Worm (Caenorhabditis elegans): ENCODE measurements around the gene C33F10.14.
"Not testable (repeated sequence)": the region's sequence is repeated elsewhere in the genome, so short reads cannot be mapped to it uniquely, and the experiment has no call there.

C33F10.14 gene

ce11 chrII:4827734-4828609 lies 30.8 kb downstream of the C33F10.14 start, which contains the start of the genes fbxb-88 and tbck-1:
Gene fbxb-88, minus strand, starts transcription at chrII:4827884.
Gene tbck-1, plus strand, starts transcription at chrII:4828559.
- TF ChIP-seq ztf-29 (GFP tag; IDR thresholded peaks at IDR 0.05) (no peak), ztf-23 (GFP tag; IDR thresholded peaks at IDR 0.05) (no peak), T22C8.4 (GFP tag; IDR thresholded peaks at IDR 0.05) (no peak), med-1 (GFP tag; optimal IDR thresholded peaks at IDR 0.05; ENCODE audit: insufficient read depth) (no peak), ref-1 (GFP tag; conservative IDR thresholded peaks at IDR 0.05) (no peak), cog-1 (tag; optimal IDR thresholded peaks at IDR 0.05) (no peak), tab-1 (GFP tag; IDR thresholded peaks at IDR 0.05) (no peak), flt-1 (GFP tag; IDR thresholded peaks at IDR 0.05) (no peak)

ce11 chrII:4834761-4835160 lies 37.6 kb downstream of the C33F10.14 start, which contains the start of the genes C33F10.11 and C33F10.1:
Gene C33F10.11, minus strand, starts transcription at chrII:4834861.
Gene C33F10.1, plus strand, starts transcription at chrII:4835023.
- TF ChIP-seq flt-1 (GFP tag; IDR thresholded peaks at IDR 0.05) (no peak), ztf-29 (GFP tag; IDR thresholded peaks at IDR 0.05) (no peak)

ce11 chrII:4837659-4838058 lies 40.5 kb downstream of the C33F10.14 start, which contains the start of gene C33F10.12:
Gene C33F10.12, minus strand, starts transcription at chrII:4837759.
- TF ChIP-seq klf-2 (GFP tag; conservative IDR thresholded peaks at IDR 0.05) (no peak), med-1 (GFP tag; optimal IDR thresholded peaks at IDR 0.05; ENCODE audit: insufficient read depth) (no peak), T22C8.4 (GFP tag; IDR thresholded peaks at IDR 0.05) (no peak), ref-1 (GFP tag; conservative IDR thresholded peaks at IDR 0.05) (no peak)

ce11 chrII:4842143-4842658 lies 45.0 kb downstream of the C33F10.14 start, which contains the start of the genes T23B7.2 and nspd-4:
Gene T23B7.2, minus strand, starts transcription at chrII:4842243.
Gene nspd-4, plus strand, starts transcription at chrII:4842608.
- TF ChIP-seq klf-2 (GFP tag; conservative IDR thresholded peaks at IDR 0.05); flt-1 (GFP tag; IDR thresholded peaks at IDR 0.05); ztf-29 (GFP tag; IDR thresholded peaks at IDR 0.05): not testable (repeated sequence)
